Worm (Caenorhabditis elegans) whole organism, L1 larva: ENCODE measurements around the gene tra-3.
A peak's percentile ranks its signal among the peaks of the same experiment; 100 is the strongest.

ENCODE experiments used
- C16A3.4 ChIP-seq: fragments of 150-350 bp; optimal IDR thresholded peaks from 2 replicates; lab custom pipeline; 2014; ENCODE audit warnings: missing biosample characterization, missing genetic modification characterization
- F16B12.6 ChIP-seq: fragments of 150-350 bp; optimal IDR thresholded peaks from 2 replicates; lab custom pipeline; 2014; ENCODE audit warnings: missing biosample characterization, missing genetic modification characterization
- alr-1 ChIP-seq: fragments of 200-800 bp; sonication (Bioruptor generic); optimal IDR thresholded peaks from 2 replicates; lab custom pipeline; 2018; ENCODE audit warnings: borderline replicate concordance, mild to moderate bottlenecking, missing genetic modification characterization, missing compliant biosample characterization
- aly-2 ChIP-seq: fragments of 150-350 bp; optimal IDR thresholded peaks from 2 replicates; lab custom pipeline; 2014; ENCODE audit warnings: missing biosample characterization, missing genetic modification characterization
- ceh-63 ChIP-seq: fragments of 200-800 bp; sonication (Bioruptor generic); optimal IDR thresholded peaks from 2 replicates; lab custom pipeline; 2018; ENCODE audit warnings: mild to moderate bottlenecking, missing genetic modification characterization, missing compliant biosample characterization
- ceh-8 ChIP-seq: fragments of 200-800 bp; sonication (Bioruptor generic); optimal IDR thresholded peaks from 2 replicates; lab custom pipeline; 2018; ENCODE audit warnings: mild to moderate bottlenecking, missing genetic modification characterization, moderate library complexity, missing compliant biosample characterization
- ceh-90 ChIP-seq: sonication (generic microtip); optimal IDR thresholded peaks from 2 replicates; lab custom pipeline; 2016; ENCODE audit warnings: missing genetic modification characterization, missing compliant biosample characterization
- ces-1 ChIP-seq: fragments of 150-350 bp; optimal IDR thresholded peaks from 2 replicates; lab custom pipeline; 2014; ENCODE audit warnings: missing biosample characterization, missing genetic modification reagents, missing genetic modification characterization
- elt-2 ChIP-seq: sonication (generic microtip); optimal IDR thresholded peaks from 2 replicates; lab custom pipeline; 2016; ENCODE audit warnings: missing genetic modification characterization, mild to moderate bottlenecking, inconsistent platforms, missing compliant biosample characterization, missing genetic modification reagents
- elt-3 ChIP-seq, 6 experiments: fragments of 150-350 bp in 1 of 6; sonication (generic microtip); optimal IDR thresholded peaks; 2 replicates each; lab custom pipeline; 2017 to 2018; ENCODE audit warnings: missing biosample characterization in 6 of 6, missing genetic modification characterization in 6 of 6, inconsistent platforms in 1 of 6
- ets-5 ChIP-seq: fragments of 200-800 bp; sonication (Bioruptor generic); IDR thresholded peaks from 2 replicates; pipeline ENCODE4 v1.3.6; 2022; ENCODE audit warnings: missing genetic modification characterization, missing compliant biosample characterization
- fos-1 ChIP-seq: fragments of 150-350 bp; optimal IDR thresholded peaks from 2 replicates; lab custom pipeline; 2014; ENCODE audit warnings: missing biosample characterization, missing genetic modification characterization
- hlh-17 ChIP-seq: fragments of 200-800 bp; sonication (Bioruptor generic); optimal IDR thresholded peaks from 2 replicates; lab custom pipeline; 2018; ENCODE audit warnings: missing genetic modification characterization, mild to moderate bottlenecking, missing compliant biosample characterization, moderate library complexity, borderline replicate concordance
- hpl-2 ChIP-seq: fragments of 150-350 bp; optimal IDR thresholded peaks from 2 replicates; lab custom pipeline; 2014; ENCODE audit warnings: missing biosample characterization, missing genetic modification reagents, missing genetic modification characterization
- irx-1 ChIP-seq: sonication (generic microtip); optimal IDR thresholded peaks from 2 replicates; lab custom pipeline; 2016; ENCODE audit warnings: missing genetic modification characterization, missing compliant biosample characterization
- lin-13 ChIP-seq: fragments of 150-350 bp; optimal IDR thresholded peaks from 2 replicates; lab custom pipeline; 2014; ENCODE audit warnings: missing biosample characterization, missing genetic modification reagents, missing genetic modification characterization
- lin-14 ChIP-seq: fragments of 200-800 bp; sonication (Bioruptor generic); optimal IDR thresholded peaks from 2 replicates; lab custom pipeline; 2018; ENCODE audit warnings: mild to moderate bottlenecking, missing genetic modification characterization, moderate library complexity, missing compliant biosample characterization
- lin-15B ChIP-seq: fragments of 150-350 bp; sonication (generic microtip); optimal IDR thresholded peaks from 3 replicates; lab custom pipeline; 2014; ENCODE audit warnings: missing biosample characterization, missing genetic modification characterization
- lin-35 ChIP-seq, 2 experiments: fragments of 150-350 bp; optimal IDR thresholded peaks; 2 replicates each; lab custom pipeline; 2014; ENCODE audit warnings: missing biosample characterization in 2 of 2, missing genetic modification characterization in 2 of 2, missing genetic modification reagents in 2 of 2
- lin-39 ChIP-seq: fragments of 150-350 bp; optimal IDR thresholded peaks from 2 replicates; lab custom pipeline; 2014; ENCODE audit warnings: missing biosample characterization, missing genetic modification reagents, missing genetic modification characterization
- lir-3 ChIP-seq: sonication (generic microtip); optimal IDR thresholded peaks from 2 replicates; lab custom pipeline; 2016; ENCODE audit warnings: mild to moderate bottlenecking, missing genetic modification characterization, moderate library complexity, missing compliant biosample characterization; ENCODE audit not compliant: poor library complexity
- mab-9 ChIP-seq: fragments of 200-800 bp; sonication (Bioruptor generic); IDR thresholded peaks from 2 replicates; pipeline ENCODE4 v1.3.6; 2022; ENCODE audit warnings: missing genetic modification reagents, missing genetic modification characterization, missing compliant biosample characterization
- mdl-1 ChIP-seq, 2 experiments: fragments of 150-350 bp; optimal IDR thresholded peaks; 2 replicates each; lab custom pipeline; 2014 to 2017; ENCODE audit warnings: missing biosample characterization in 2 of 2, missing genetic modification characterization in 2 of 2, inconsistent platforms in 1 of 2
- mef-2 ChIP-seq: fragments of 150-350 bp; optimal IDR thresholded peaks from 2 replicates; lab custom pipeline; 2014; ENCODE audit warnings: missing biosample characterization, missing genetic modification characterization
- nhr-12 ChIP-seq: sonication (generic microtip); optimal IDR thresholded peaks from 2 replicates; lab custom pipeline; 2017; ENCODE audit warnings: missing biosample characterization, missing genetic modification characterization
- nhr-28 ChIP-seq: fragments of 150-350 bp; optimal IDR thresholded peaks from 2 replicates; lab custom pipeline; 2014; ENCODE audit warnings: missing biosample characterization, missing genetic modification characterization
- nhr-47 ChIP-seq: sonication (generic microtip); optimal IDR thresholded peaks from 2 replicates; lab custom pipeline; 2016; ENCODE audit warnings: mild to moderate bottlenecking, missing genetic modification characterization, moderate library complexity, missing compliant biosample characterization
- nhr-71 ChIP-seq: sonication (generic microtip); optimal IDR thresholded peaks from 2 replicates; lab custom pipeline; 2016; ENCODE audit warnings: mild to moderate bottlenecking, missing genetic modification characterization, moderate library complexity, missing compliant biosample characterization
- nhr-76 ChIP-seq: sonication (generic microtip); optimal IDR thresholded peaks from 2 replicates; lab custom pipeline; 2017; ENCODE audit warnings: missing biosample characterization, missing genetic modification characterization
- nhr-77 ChIP-seq: fragments of 150-350 bp; optimal IDR thresholded peaks from 2 replicates; lab custom pipeline; 2014; ENCODE audit warnings: missing biosample characterization, missing genetic modification characterization
- nhr-84 ChIP-seq: sonication (generic microtip); optimal IDR thresholded peaks from 2 replicates; lab custom pipeline; 2017; ENCODE audit warnings: missing biosample characterization, missing genetic modification characterization
- nhr-85 ChIP-seq: sonication (generic microtip); peaks from one replicate; lab custom pipeline; 2016; ENCODE audit warnings: missing genetic modification characterization, inconsistent platforms, missing compliant biosample characterization
- nhr-90 ChIP-seq: sonication (generic microtip); optimal IDR thresholded peaks from 2 replicates; lab custom pipeline; 2016; ENCODE audit warnings: mild to moderate bottlenecking, missing genetic modification characterization, missing compliant biosample characterization; ENCODE audit not compliant: poor library complexity
- pqm-1 ChIP-seq: sonication (generic microtip); optimal IDR thresholded peaks from 3 replicates; lab custom pipeline; 2017; ENCODE audit warnings: missing biosample characterization, missing genetic modification characterization
- rnt-1 ChIP-seq: sonication (generic microtip); optimal IDR thresholded peaks from 2 replicates; lab custom pipeline; 2016; ENCODE audit warnings: mild to moderate bottlenecking, missing genetic modification characterization, moderate library complexity, missing compliant biosample characterization
- skn-1 ChIP-seq: fragments of 150-350 bp; optimal IDR thresholded peaks from 2 replicates; lab custom pipeline; 2014; ENCODE audit warnings: missing biosample characterization, missing genetic modification characterization
- snu-23 ChIP-seq: sonication (generic microtip); optimal IDR thresholded peaks from 2 replicates; lab custom pipeline; 2016; ENCODE audit warnings: missing genetic modification characterization, missing compliant biosample characterization
- sox-4 ChIP-seq: sonication (generic microtip); optimal IDR thresholded peaks from 2 replicates; lab custom pipeline; 2016; ENCODE audit warnings: missing genetic modification characterization, missing compliant biosample characterization
- sptf-1 ChIP-seq: fragments of 150-350 bp; optimal IDR thresholded peaks from 2 replicates; lab custom pipeline; 2014; ENCODE audit warnings: missing biosample characterization, missing genetic modification characterization
- sup-37 ChIP-seq: fragments of 200-800 bp; sonication (Bioruptor generic); optimal IDR thresholded peaks from 2 replicates; lab custom pipeline; 2018; ENCODE audit warnings: mild to moderate bottlenecking, missing genetic modification characterization, missing compliant biosample characterization
- swsn-7 ChIP-seq: sonication (generic microtip); optimal IDR thresholded peaks from 2 replicates; lab custom pipeline; 2016; ENCODE audit warnings: missing genetic modification characterization, missing compliant biosample characterization
- tbx-2 ChIP-seq: sonication (generic microtip); optimal IDR thresholded peaks from 2 replicates; lab custom pipeline; 2016; ENCODE audit warnings: missing genetic modification characterization, missing compliant biosample characterization
- unc-130 ChIP-seq: fragments of 150-350 bp; optimal IDR thresholded peaks from 2 replicates; lab custom pipeline; 2017; ENCODE audit warnings: missing biosample characterization, missing genetic modification characterization, inconsistent platforms
- unc-30 ChIP-seq: sonication (generic microtip); optimal IDR thresholded peaks from 2 replicates; lab custom pipeline; 2017; ENCODE audit warnings: missing biosample characterization, missing genetic modification characterization
- unc-86 ChIP-seq: sonication (generic microtip); optimal IDR thresholded peaks from 2 replicates; lab custom pipeline; 2016; ENCODE audit warnings: missing genetic modification characterization, missing compliant biosample characterization
- unc-98 ChIP-seq: fragments of 200-800 bp; sonication (Bioruptor generic); IDR thresholded peaks from 2 replicates; pipeline ENCODE4 v1.3.6; 2022; ENCODE audit warnings: missing genetic modification characterization, missing compliant biosample characterization
- vab-15 ChIP-seq: sonication (generic microtip); optimal IDR thresholded peaks from 2 replicates; lab custom pipeline; 2017; ENCODE audit warnings: missing genotype, mild to moderate bottlenecking, missing genetic modification characterization, missing compliant biosample characterization
- xbp-1 ChIP-seq: sonication (generic microtip); optimal IDR thresholded peaks from 2 replicates; lab custom pipeline; 2016; ENCODE audit warnings: missing genetic modification characterization, missing compliant biosample characterization
- ztf-11 ChIP-seq, 2 experiments: sonication (generic microtip); optimal IDR thresholded peaks; 2 replicates each; lab custom pipeline; 2016 to 2017; ENCODE audit warnings: missing genetic modification characterization in 2 of 2, missing biosample characterization in 1 of 2, missing compliant biosample characterization in 1 of 2
- ztf-4 ChIP-seq: fragments of 150-350 bp; optimal IDR thresholded peaks from 2 replicates; lab custom pipeline; 2014; ENCODE audit warnings: missing biosample characterization, missing genetic modification characterization

tra-3 gene

ce11 chrIV:14456667-14457066, 12.7 kb upstream of the tra-3 start, which contains the start of gene nspg-9:
nspg-9 (plus strand) TSS chrIV:14456900.
- TF ChIP-seq irx-1 (tag; lab: Kevin White, UChicago) (no peak), lin-35 (GFP tag; optimal IDR thresholded peaks at IDR 0.05; lab: Kevin White, UChicago) (peak in 1 of 2 experiments; percentile 34), nhr-90 (tag; lab: Kevin White, UChicago) (peak; percentile 4), hlh-17 (GFP tag; lab: Kevin White, UChicago) (no peak), unc-130 (tag; lab: Kevin White, UChicago) (no peak), elt-2 (tag; lab: Kevin White, UChicago) (peak; percentile 67), ztf-4 (tag; lab: Kevin White, UChicago) (no peak), fos-1 (tag; lab: Kevin White, UChicago) (no peak), alr-1 (tag; lab: Kevin White, UChicago) (no peak)

ce11 chrIV:14445191-14445795, 1.3 kb upstream of the tra-3 start:
- TF ChIP-seq nhr-28 (no peak), pqm-1 (no peak), sox-4 (no peak), unc-86 (tag; lab: Kevin White, UChicago) (no peak), mef-2 (no peak), fos-1 (tag; lab: Kevin White, UChicago) (no peak), ces-1 (no peak), vab-15 (tag; lab: Kevin White, UChicago) (no peak), nhr-90 (tag; lab: Kevin White, UChicago) (peak; percentile 71), mab-9 (no peak), ceh-8 (GFP tag; lab: Kevin White, UChicago) (no peak), xbp-1 (tag; lab: Kevin White, UChicago) (no peak), sptf-1 (tag; lab: Kevin White, UChicago) (no peak), nhr-71 (tag; lab: Kevin White, UChicago) (no peak), lir-3 (tag; lab: Kevin White, UChicago) (no peak), tbx-2 (tag; lab: Kevin White, UChicago) (peak; percentile 18), lin-14 (GFP tag; lab: Kevin White, UChicago) (peak; percentile 84), nhr-85 (tag; lab: Kevin White, UChicago) (peak; percentile 89), unc-98 (GFP tag; lab: Robert Waterston, UW) (no peak), hpl-2 (GFP tag; lab: Kevin White, UChicago) (no peak), snu-23 (GFP tag; lab: Kevin White, UChicago) (peak; percentile 70), ceh-63 (GFP tag; lab: Kevin White, UChicago) (no peak), elt-2 (tag; lab: Kevin White, UChicago) (no peak), lin-13 (GFP tag; lab: Kevin White, UChicago) (peak; percentile 47), nhr-12 (tag; lab: Kevin White, UChicago) (no peak), elt-3 (tag; optimal IDR thresholded peaks at IDR 0.05; lab: Kevin White, UChicago) (peak in 2 of 6 experiments; percentile 74 to 76), swsn-7 (tag; lab: Kevin White, UChicago) (no peak), nhr-84 (tag; lab: Kevin White, UChicago) (no peak), F16B12.6 (no peak), nhr-76 (no peak), skn-1 (tag; lab: Kevin White, UChicago) (peak; percentile 12), mdl-1 (tag; optimal IDR thresholded peaks at IDR 0.05; lab: Kevin White, UChicago) (peak in 1 of 2 experiments; percentile 51), nhr-47 (tag; lab: Kevin White, UChicago) (peak; percentile 31), nhr-77 (tag; lab: Kevin White, UChicago) (no peak), C16A3.4 (tag; lab: Kevin White, UChicago) (no peak), lin-39 (tag; lab: Kevin White, UChicago) (no peak), sup-37 (GFP tag; lab: Kevin White, UChicago) (no peak), unc-30 (tag; lab: Kevin White, UChicago) (no peak), ceh-90 (tag; lab: Kevin White, UChicago) (no peak), ets-5 (GFP tag; lab: Robert Waterston, UW) (no peak), hlh-17 (GFP tag; lab: Kevin White, UChicago) (no peak), lin-15B (tag; lab: Kevin White, UChicago) (no peak), irx-1 (tag; lab: Kevin White, UChicago) (no peak), aly-2 (no peak), ztf-11 (tag; optimal IDR thresholded peaks at IDR 0.05; lab: Kevin White, UChicago) (no peak), rnt-1 (tag; lab: Kevin White, UChicago) (no peak)
